Fruit fly (Drosophila melanogaster) whole organism, embryonic: ENCODE measurements around the gene Bili.

Experiments
- ATbp ChIP-seq: fragments of 200-800 bp; sonication (Bioruptor generic); optimal IDR thresholded peaks from 2 replicates; lab custom pipeline; 2017; ENCODE audit warnings: missing biosample characterization, mild to moderate bottlenecking, missing genetic modification characterization, missing genetic modification reagents
- Awh ChIP-seq: fragments of 200-800 bp; sonication (Bioruptor generic); IDR thresholded peaks from 2 replicates; pipeline ENCODE4, ENCODE4 v1.3.6; 2022; ENCODE audit warnings: missing biosample characterization, missing genetic modification characterization
- CG10321 ChIP-seq: fragments of 200-800 bp; sonication (Bioruptor generic); IDR thresholded peaks from 2 replicates; pipeline ENCODE4 v1.3.6; 2022; ENCODE audit warnings: missing biosample characterization, missing genetic modification characterization
- CG10959 ChIP-seq: fragments of 200-800 bp; sonication (Bioruptor generic); IDR thresholded peaks from 2 replicates; pipeline ENCODE4 v1.3.6; 2022; ENCODE audit warnings: missing biosample characterization, missing genetic modification characterization
- CG11504 ChIP-seq: fragments of 200-800 bp; sonication (Bioruptor generic); optimal IDR thresholded peaks from 3 replicates; lab custom pipeline; 2019; ENCODE audit warnings: missing biosample characterization, mild to moderate bottlenecking, missing genetic modification characterization, moderate library complexity
- CG1233 ChIP-seq: fragments of 200-800 bp; sonication (Bioruptor generic); optimal IDR thresholded peaks from 4 replicates; lab custom pipeline; 2018; ENCODE audit warnings: missing biosample characterization, mild to moderate bottlenecking, missing genetic modification characterization
- CG14965 ChIP-seq: fragments of 200-800 bp; sonication (Bioruptor generic); optimal IDR thresholded peaks from 2 replicates; lab custom pipeline; 2016; ENCODE audit warnings: missing biosample characterization, missing genetic modification characterization, borderline replicate concordance
- CG15011 ChIP-seq: fragments of 200-800 bp; sonication (Bioruptor generic); optimal IDR thresholded peaks from 3 replicates; lab custom pipeline; 2018; ENCODE audit warnings: missing biosample characterization, mild to moderate bottlenecking, missing genetic modification characterization
- CG15601 ChIP-seq: fragments of 200-800 bp; sonication (Bioruptor generic); optimal IDR thresholded peaks from 3 replicates; lab custom pipeline; 2019; ENCODE audit warnings: missing biosample characterization, mild to moderate bottlenecking, missing genetic modification characterization, moderate library complexity
- CG16863 ChIP-seq: fragments of 200-800 bp; sonication (Bioruptor generic); optimal IDR thresholded peaks from 3 replicates; lab custom pipeline; 2016; ENCODE audit warnings: missing biosample characterization, missing genetic modification characterization
- CG17829 ChIP-seq: fragments of 200-800 bp; optimal IDR thresholded peaks from 2 replicates; lab custom pipeline; 2019; ENCODE audit warnings: missing biosample characterization, mild to moderate bottlenecking, missing genetic modification characterization, moderate library complexity
- CG1792 ChIP-seq: fragments of 200-800 bp; sonication (Bioruptor generic); optimal IDR thresholded peaks from 2 replicates; lab custom pipeline; 2016; ENCODE audit warnings: missing biosample characterization, missing genetic modification characterization
- CG2199 ChIP-seq: fragments of 200-800 bp; sonication (Bioruptor generic); IDR thresholded peaks from 3 replicates; pipeline ENCODE4 v1.3.6; 2022; ENCODE audit warnings: missing biosample characterization, missing genetic modification characterization
- CG2712 ChIP-seq: fragments of 200-800 bp; optimal IDR thresholded peaks from 3 replicates; lab custom pipeline; 2019; ENCODE audit warnings: missing biosample characterization, mild to moderate bottlenecking, missing genetic modification characterization, moderate library complexity
- CG2875 ChIP-seq: fragments of 200-800 bp; sonication (Bioruptor generic); optimal IDR thresholded peaks from 2 replicates; lab custom pipeline; 2017; ENCODE audit warnings: missing biosample characterization, mild to moderate bottlenecking, missing genetic modification characterization, missing genetic modification reagents
- CG31224 ChIP-seq: fragments of 200-800 bp; sonication (Bioruptor generic); IDR thresholded peaks from 2 replicates; pipeline ENCODE4 v1.3.6; 2022; ENCODE audit warnings: missing biosample characterization, missing genetic modification characterization
- CG3163 ChIP-seq: fragments of 200-800 bp; sonication (Bioruptor generic); optimal IDR thresholded peaks from 3 replicates; lab custom pipeline; 2016; ENCODE audit warnings: missing biosample characterization, missing genetic modification characterization
- CG42726 ChIP-seq: fragments of 200-800 bp; sonication (Bioruptor generic); IDR thresholded peaks from 2 replicates; pipeline ENCODE4 v1.3.6; 2022; ENCODE audit warnings: missing biosample characterization, missing genetic modification characterization; ENCODE audit not compliant: partially characterized antibody
- CG4707 ChIP-seq: fragments of 200-800 bp; sonication (Bioruptor generic); optimal IDR thresholded peaks from 2 replicates; lab custom pipeline; 2018; ENCODE audit warnings: missing biosample characterization, mild to moderate bottlenecking, missing genetic modification characterization, moderate library complexity
- CG5953 ChIP-seq: fragments of 200-800 bp; sonication (Bioruptor generic); IDR thresholded peaks from 2 replicates; pipeline ENCODE4 v1.3.6; 2022; ENCODE audit warnings: missing biosample characterization, missing genetic modification characterization
- CG8281 ChIP-seq: fragments of 200-800 bp; sonication (Bioruptor generic); optimal IDR thresholded peaks from 2 replicates; lab custom pipeline; 2018; ENCODE audit warnings: missing biosample characterization, mild to moderate bottlenecking, missing genetic modification characterization, moderate library complexity
- CG9215 ChIP-seq: fragments of 200-800 bp; sonication (Bioruptor generic); IDR thresholded peaks from 2 replicates; pipeline ENCODE4 v1.3.6; 2022; ENCODE audit warnings: missing biosample characterization, missing genetic modification characterization
- CG9727 ChIP-seq: fragments of 200-800 bp; sonication (Bioruptor generic); optimal IDR thresholded peaks from 3 replicates; lab custom pipeline; 2017; ENCODE audit warnings: missing biosample characterization, mild to moderate bottlenecking, missing genetic modification characterization
- CG9876 ChIP-seq: fragments of 200-800 bp; sonication (Bioruptor generic); optimal IDR thresholded peaks from 2 replicates; lab custom pipeline; 2016; ENCODE audit warnings: missing biosample characterization, missing genetic modification characterization
- E2f2 ChIP-seq: fragments of 200-800 bp; sonication (Bioruptor generic); IDR thresholded peaks from 2 replicates; pipeline ENCODE4 v1.3.6; 2022; ENCODE audit warnings: missing biosample characterization, missing genetic modification characterization
- Fer3 ChIP-seq: fragments of 200-800 bp; sonication (Bioruptor generic); optimal IDR thresholded peaks from 2 replicates; lab custom pipeline; 2018; ENCODE audit warnings: missing biosample characterization, mild to moderate bottlenecking, missing genetic modification characterization, moderate library complexity
- H15 ChIP-seq: fragments of 200-800 bp; sonication (Bioruptor generic); IDR thresholded peaks from 3 replicates; pipeline ENCODE4 v1.3.6; 2022; ENCODE audit warnings: missing biosample characterization, missing genetic modification characterization
- HLH54F ChIP-seq: fragments of 200-800 bp; sonication (Bioruptor generic); optimal IDR thresholded peaks from 3 replicates; lab custom pipeline; 2016; ENCODE audit warnings: missing biosample characterization, missing genetic modification characterization
- Lim3 ChIP-seq: fragments of 200-800 bp; sonication (Bioruptor generic); IDR thresholded peaks from 2 replicates; pipeline ENCODE4 v1.3.6; 2022; ENCODE audit warnings: missing biosample characterization, missing genetic modification characterization
- Xrp1 ChIP-seq: fragments of 200-800 bp; sonication (Bioruptor generic); IDR thresholded peaks from 2 replicates; pipeline ENCODE4 v1.3.6; 2022; ENCODE audit warnings: missing biosample characterization, missing genetic modification characterization
- bbx ChIP-seq: fragments of 200-800 bp; sonication (Bioruptor generic); IDR thresholded peaks from 2 replicates; pipeline ENCODE4 v1.3.6; 2022; ENCODE audit warnings: missing biosample characterization, missing genetic modification characterization; ENCODE audit not compliant: partially characterized antibody
- cad ChIP-seq: fragments of >200 bp; optimal IDR thresholded peaks from 2 replicates; lab custom pipeline; 2017; ENCODE audit warnings: missing biosample characterization, missing genetic modification characterization
- cato ChIP-seq: fragments of 200-800 bp; sonication (Bioruptor generic); optimal IDR thresholded peaks from 2 replicates; lab custom pipeline; 2016; ENCODE audit warnings: missing biosample characterization, missing genetic modification characterization, borderline replicate concordance
- cg ChIP-seq: fragments of 200-800 bp; sonication (Bioruptor generic); optimal IDR thresholded peaks from 3 replicates; lab custom pipeline; 2019; ENCODE audit warnings: missing biosample characterization, mild to moderate bottlenecking, missing genetic modification characterization, moderate library complexity
- corto ChIP-seq: fragments of 200-800 bp; sonication (Bioruptor generic); optimal IDR thresholded peaks from 2 replicates; lab custom pipeline; 2016; ENCODE audit warnings: missing biosample characterization, mild to moderate bottlenecking, missing genetic modification characterization, moderate library complexity
- dati ChIP-seq: fragments of 200-800 bp; sonication (Bioruptor generic); IDR thresholded peaks from 2 replicates; pipeline ENCODE4 v1.3.6; 2022; ENCODE audit warnings: missing biosample characterization, missing genetic modification characterization
- fd102C ChIP-seq: fragments of 200-800 bp; sonication (Bioruptor generic); optimal IDR thresholded peaks from 2 replicates; lab custom pipeline; 2018; ENCODE audit warnings: missing biosample characterization, mild to moderate bottlenecking, missing genetic modification characterization, moderate library complexity
- gsb-n ChIP-seq: fragments of 200-800 bp; sonication (Bioruptor generic); optimal IDR thresholded peaks from 3 replicates; lab custom pipeline; 2018; ENCODE audit warnings: missing biosample characterization, mild to moderate bottlenecking, missing genetic modification characterization
- hb ChIP-seq: fragments of 200-800 bp; sonication (Bioruptor generic); IDR thresholded peaks from 3 replicates; pipeline ENCODE4 v1.3.6; 2022; ENCODE audit warnings: missing biosample characterization, missing genetic modification characterization; ENCODE audit not compliant: partially characterized antibody
- ind ChIP-seq: fragments of 200-800 bp; sonication (Bioruptor generic); optimal IDR thresholded peaks from 3 replicates; lab custom pipeline; 2016; ENCODE audit warnings: missing biosample characterization, missing genetic modification characterization
- lilli ChIP-seq: fragments of 200-800 bp; sonication (Bioruptor generic); optimal IDR thresholded peaks from 3 replicates; lab custom pipeline; 2016; ENCODE audit warnings: missing biosample characterization, missing genetic modification characterization
- nom ChIP-seq: fragments of 200-800 bp; sonication (Bioruptor generic); optimal IDR thresholded peaks from 2 replicates; lab custom pipeline; 2017; ENCODE audit warnings: missing biosample characterization, missing genetic modification characterization, mild to moderate bottlenecking, moderate library complexity, missing genetic modification reagents
- p53 ChIP-seq: fragments of 200-800 bp; sonication (Bioruptor generic); optimal IDR thresholded peaks from 2 replicates; lab custom pipeline; 2016; ENCODE audit warnings: missing biosample characterization, missing genetic modification characterization
- pros ChIP-seq: fragments of 200-800 bp; sonication (Bioruptor generic); optimal IDR thresholded peaks from 3 replicates; lab custom pipeline; 2019; ENCODE audit warnings: missing biosample characterization, mild to moderate bottlenecking, missing genetic modification characterization, moderate library complexity
- pzg ChIP-seq: fragments of 200-800 bp; sonication (Bioruptor generic); optimal IDR thresholded peaks from 3 replicates; lab custom pipeline; 2018; ENCODE audit warnings: missing biosample characterization, mild to moderate bottlenecking, missing genetic modification characterization, moderate library complexity
- ranshi ChIP-seq: fragments of 200-800 bp; sonication (Bioruptor generic); IDR thresholded peaks from 2 replicates; pipeline ENCODE4 v1.3.6; 2022; ENCODE audit warnings: missing biosample characterization, missing genetic modification characterization
- ro ChIP-seq: fragments of 200-800 bp; sonication (Bioruptor generic); IDR thresholded peaks from 2 replicates; pipeline ENCODE4 v1.3.6; 2022; ENCODE audit warnings: missing biosample characterization, missing genetic modification characterization
- sens ChIP-seq: fragments of 200-800 bp; sonication (Bioruptor generic); peaks from one replicate; lab custom pipeline; 2016; ENCODE audit warnings: missing biosample characterization, missing genetic modification characterization
- sqz ChIP-seq: fragments of 200-800 bp; sonication (Bioruptor generic); optimal IDR thresholded peaks from 3 replicates; lab custom pipeline; 2018; ENCODE audit warnings: missing biosample characterization, mild to moderate bottlenecking, missing genetic modification characterization
- tgo ChIP-seq: fragments of 200-800 bp; sonication (Bioruptor generic); IDR thresholded peaks from 3 replicates; pipeline ENCODE4 v1.3.6; 2022; ENCODE audit warnings: missing biosample characterization, missing genetic modification characterization
- trh ChIP-seq: fragments of 200-800 bp; sonication (Bioruptor generic); optimal IDR thresholded peaks from 2 replicates; lab custom pipeline; 2016; ENCODE audit warnings: missing biosample characterization, missing genetic modification characterization
- vfl ChIP-seq: fragments of 200-800 bp; sonication (Bioruptor generic); optimal IDR thresholded peaks from 2 replicates; lab custom pipeline; 2016; ENCODE audit warnings: missing biosample characterization, missing genetic modification characterization

Gene Bili

dm6 chr3R:25174244-25174643, 43.1 kb downstream of the Bili start (continued):
- TF ChIP-seq trh (GFP tag; lab: Kevin White, UChicago) (no peak), pros (GFP tag; lab: Kevin White, UChicago) (no peak), CG4707 (no peak), hb (GFP tag; lab: Robert Waterston, UW) (no peak), H15 (GFP tag; lab: Robert Waterston, UW) (no peak), CG8281 (tag; lab: Kevin White, UChicago) (no peak), ro (no peak), gsb-n (tag; lab: Kevin White, UChicago) (no peak), sens (GFP tag; lab: Kevin White, UChicago) (peak; percentile 86), CG31224 (GFP tag; lab: Robert Waterston, UW) (no peak), pzg (GFP tag; lab: Kevin White, UChicago) (no peak), CG3163 (no peak), CG2199 (GFP tag; lab: Robert Waterston, UW) (no peak), Lim3 (GFP tag; lab: Robert Waterston, UW) (no peak), Xrp1 (GFP tag; lab: Robert Waterston, UW) (peak; percentile 60; the same call in 1 of the 2 replicates), HLH54F (GFP tag; lab: Kevin White, UChicago) (no peak), sqz (GFP tag; lab: Kevin White, UChicago) (peak; percentile 27), CG17829 (peak; percentile 57), cad (GFP tag; lab: Kevin White, UChicago) (no peak), CG2712 (tag; lab: Kevin White, UChicago) (peak; percentile 58), corto (GFP tag; lab: Kevin White, UChicago) (no peak), ranshi (no peak), ind (GFP tag; lab: Kevin White, UChicago) (no peak), CG15601 (tag; lab: Kevin White, UChicago) (no peak), CG42726 (GFP tag; lab: Robert Waterston, UW) (no peak), dati (GFP tag; lab: Robert Waterston, UW) (no peak), CG10959 (GFP tag; lab: Robert Waterston, UW) (0 out of 2 replicates have a peak, but pooled peaks have one; percentile 14), tgo (GFP tag; lab: Robert Waterston, UW) (no peak), CG9215 (GFP tag; lab: Robert Waterston, UW) (no peak), ATbp (GFP tag; lab: Kevin White, UChicago) (no peak), cg (GFP tag; lab: Kevin White, UChicago) (no peak), CG14965 (GFP tag; lab: Kevin White, UChicago) (no peak), cato (no peak), CG9727 (GFP tag; lab: Kevin White, UChicago) (peak; percentile 67), Awh (GFP tag; lab: Robert Waterston, UW) (no peak), CG15011 (GFP tag; lab: Kevin White, UChicago) (no peak), CG11504 (tag; lab: Kevin White, UChicago) (peak; percentile 53), lilli (no peak), CG1233 (GFP tag; lab: Kevin White, UChicago) (no peak), nom (GFP tag; lab: Kevin White, UChicago) (peak; percentile 9), CG16863 (GFP tag; lab: Kevin White, UChicago) (no peak), CG2875 (GFP tag; lab: Kevin White, UChicago) (no peak), Fer3 (tag; lab: Kevin White, UChicago) (no peak), CG10321 (GFP tag; lab: Robert Waterston, UW) (no peak), CG5953 (GFP tag; lab: Robert Waterston, UW) (no peak), CG9876 (GFP tag; lab: Kevin White, UChicago) (no peak), fd102C (GFP tag; lab: Kevin White, UChicago) (no peak), E2f2 (no peak), bbx (GFP tag; lab: Robert Waterston, UW) (no peak), p53 (GFP tag; lab: Kevin White, UChicago) (no peak), vfl (GFP tag; lab: Kevin White, UChicago) (no peak), CG1792 (GFP tag; lab: Kevin White, UChicago) (no peak)
